Fruit fly (Drosophila melanogaster): ENCODE data around the gene SPE.
A peak's percentile ranks its signal among the peaks of the same experiment; 100 is the strongest.

The SPE gene

dm6 chr3R:23725711-23726349, 39.8 kb downstream of the SPE start (continued):
- TF ChIP-seq Atf3 (GFP tag; optimal IDR thresholded peaks at IDR 0.05): no peak
- TF ChIP-seq slbo (GFP tag; IDR thresholded peaks at IDR 0.05): no peak
- TF ChIP-seq grau (tag; optimal IDR thresholded peaks at IDR 0.05): no peak
- no peak for TF ChIP-seq ac (GFP tag; optimal IDR thresholded peaks at IDR 0.05)
- no peak for TF ChIP-seq chm (GFP tag; IDR thresholded peaks at IDR 0.05)
- TF ChIP-seq CG2678 (tag; optimal IDR thresholded peaks at IDR 0.05): peak; percentile 46
- TF ChIP-seq sima (GFP tag; optimal IDR thresholded peaks at IDR 0.05): no peak
- TF ChIP-seq dimm (GFP tag; IDR thresholded peaks at IDR 0.05): no peak
- TF ChIP-seq C15 (GFP tag; IDR thresholded peaks at IDR 0.05): no peak
- TF ChIP-seq dan (GFP tag; IDR thresholded peaks at IDR 0.05): no peak
- TF ChIP-seq Spps (tag; optimal IDR thresholded peaks at IDR 0.05): no peak
- 0 out of 3 replicates have a peak, but pooled peaks have one; percentile 9 for TF ChIP-seq so (GFP tag; IDR thresholded peaks at IDR 0.05)
- TF ChIP-seq Bdp1 (GFP tag; optimal IDR thresholded peaks at IDR 0.05): no peak
- no peak for TF ChIP-seq CG11560 (tag; IDR thresholded peaks at IDR 0.05)
- no peak for TF ChIP-seq CG2712 (tag; optimal IDR thresholded peaks at IDR 0.05)
- TF ChIP-seq CG10543 (GFP tag; optimal IDR thresholded peaks at IDR 0.05): peak; percentile 86
- no peak for TF ChIP-seq BEAF-32 (GFP tag; optimal IDR thresholded peaks at IDR 0.05)
- TF ChIP-seq CG15269 (tag; optimal IDR thresholded peaks at IDR 0.05): peak; percentile 9
- TF ChIP-seq dysf (GFP tag; IDR thresholded peaks at IDR 0.05): no peak; the same call in 2 of the 3 replicates
- TF ChIP-seq sna (GFP tag; IDR thresholded peaks at IDR 0.05; ENCODE audit: partially characterized antibody): no peak
- TF ChIP-seq CG3995 (GFP tag; optimal IDR thresholded peaks at IDR 0.05): no peak
- TF ChIP-seq wek (GFP tag; optimal IDR thresholded peaks at IDR 0.05): peak; percentile 30
- no peak for TF ChIP-seq fu2 (GFP tag; optimal IDR thresholded peaks at IDR 0.05)
- no peak for TF ChIP-seq CG14014 (GFP tag; IDR thresholded peaks at IDR 0.05)
- TF ChIP-seq CG12155 (GFP tag; optimal IDR thresholded peaks at IDR 0.05): no peak
- no peak for TF ChIP-seq eyg (GFP tag; optimal IDR thresholded peaks at IDR 0.05)
- TF ChIP-seq org-1 (GFP tag; optimal IDR thresholded peaks at IDR 0.05): peak; percentile 14
- no peak for TF ChIP-seq jumu (GFP tag; optimal IDR thresholded peaks at IDR 0.05)
- TF ChIP-seq pum (GFP tag; optimal IDR thresholded peaks at IDR 0.05): no peak
- TF ChIP-seq dati (GFP tag; IDR thresholded peaks at IDR 0.05): no peak
- TF ChIP-seq sc (optimal IDR thresholded peaks at IDR 0.05): no peak
- TF ChIP-seq sc (GFP tag; optimal IDR thresholded peaks at IDR 0.05): peak; percentile 1
- peak; percentile 20; the same call in 1 of the 2 replicates for TF ChIP-seq MBD-R2 (GFP tag; IDR thresholded peaks at IDR 0.05)
- TF ChIP-seq stwl (tag; optimal IDR thresholded peaks at IDR 0.05): no peak
- 0 out of 2 replicates have a peak, but pooled peaks have one; percentile 12 for TF ChIP-seq Rfx (GFP tag; IDR thresholded peaks at IDR 0.05)
- no peak for TF ChIP-seq CG15696 (tag; optimal IDR thresholded peaks at IDR 0.05)
- no peak for TF ChIP-seq kah (GFP tag; optimal IDR thresholded peaks at IDR 0.05)
- no peak for TF ChIP-seq zfh1 (GFP tag; IDR thresholded peaks at IDR 0.05)
- peak; percentile 68 for TF ChIP-seq HmgZ (tag; optimal IDR thresholded peaks at IDR 0.05)
- no peak for TF ChIP-seq CG31388 (GFP tag; optimal IDR thresholded peaks at IDR 0.05)
- TF ChIP-seq caup (GFP tag; optimal IDR thresholded peaks at IDR 0.05; ENCODE audit: severe bottlenecking): no peak
- no peak for TF ChIP-seq CG6254 (GFP tag; optimal IDR thresholded peaks at IDR 0.05)
- no peak for TF ChIP-seq ranshi (GFP tag; IDR thresholded peaks at IDR 0.05)
- no peak for TF ChIP-seq Doc2 (GFP tag; IDR thresholded peaks at IDR 0.05)
- peak; percentile 30 for TF ChIP-seq Fer3 (tag; optimal IDR thresholded peaks at IDR 0.05)
- TF ChIP-seq pfk (GFP tag; optimal IDR thresholded peaks at IDR 0.05): peak; percentile 34
- TF ChIP-seq CG2875 (GFP tag; optimal IDR thresholded peaks at IDR 0.05): no peak
- TF ChIP-seq CG8089 (GFP tag; optimal IDR thresholded peaks at IDR 0.05): no peak
- peak; percentile 66 for TF ChIP-seq CG18599 (GFP tag; optimal IDR thresholded peaks at IDR 0.05)
- no peak for TF ChIP-seq Optix (GFP tag; IDR thresholded peaks at IDR 0.05)
- TF ChIP-seq CG7556 (GFP tag; optimal IDR thresholded peaks at IDR 0.05): no peak
